Fruit fly (Drosophila melanogaster): ENCODE data around the gene Cfp1.

The Cfp1 gene

dm6 chrX:9305735-9306134 is 33.0 kb upstream of the Cfp1 start (continued):
- peak; percentile 78 for TF ChIP-seq CG10669 (GFP tag; optimal IDR thresholded peaks at IDR 0.05)
- peak; percentile 89 for TF ChIP-seq CG16779 (tag; optimal IDR thresholded peaks at IDR 0.05)
- TF ChIP-seq CG32006 (GFP tag; optimal IDR thresholded peaks at IDR 0.05): peak; percentile 74
- no peak for TF ChIP-seq Ets21C (GFP tag; optimal IDR thresholded peaks at IDR 0.05)
- TF ChIP-seq ss (GFP tag; optimal IDR thresholded peaks at IDR 0.05): peak; percentile 90 to 92
- peak; percentile 15 for TF ChIP-seq Hr38 (GFP tag; optimal IDR thresholded peaks at IDR 0.05)
- peak; percentile 55 for TF ChIP-seq Ets96B (tag; optimal IDR thresholded peaks at IDR 0.05)
- peak; percentile 56 for TF ChIP-seq Sox14 (GFP tag; optimal IDR thresholded peaks at IDR 0.05)
- peak; percentile 94 for TF ChIP-seq CG15336 (GFP tag; IDR thresholded peaks at IDR 0.05)
- TF ChIP-seq Gug (GFP tag; IDR thresholded peaks at IDR 0.05): peak; percentile 77
- peak; percentile 62 for TF ChIP-seq lz (GFP tag; optimal IDR thresholded peaks at IDR 0.05)
- TF ChIP-seq Hr4 (GFP tag; optimal IDR thresholded peaks at IDR 0.05): peak; percentile 64
- no peak for TF ChIP-seq cyc (GFP tag; optimal IDR thresholded peaks at IDR 0.05)
- peak; percentile 94 for TF ChIP-seq CG6854 (GFP tag; optimal IDR thresholded peaks at IDR 0.05)
- TF ChIP-seq acj6 (GFP tag; optimal IDR thresholded peaks at IDR 0.05): peak; percentile 7
- peak; percentile 83 for TF ChIP-seq Sox102F (GFP tag; optimal IDR thresholded peaks at IDR 0.05)
- TF ChIP-seq salr (GFP tag; optimal IDR thresholded peaks at IDR 0.05): peak; percentile 36 to 80
- TF ChIP-seq esn (GFP tag; optimal IDR thresholded peaks at IDR 0.05): peak; percentile 58
- peak; percentile 13 for TF ChIP-seq Eip93F (GFP tag; optimal IDR thresholded peaks at IDR 0.05)
- peak; percentile 48 for TF ChIP-seq fd59A (GFP tag; optimal IDR thresholded peaks at IDR 0.05)
- TF ChIP-seq Lpt (GFP tag; optimal IDR thresholded peaks at IDR 0.05): peak; percentile 92
- TF ChIP-seq fkh (GFP tag; optimal IDR thresholded peaks at IDR 0.05): no peak
- peak; percentile 54 for TF ChIP-seq CG6792 (GFP tag; optimal IDR thresholded peaks at IDR 0.05)
- peak; percentile 65 for TF ChIP-seq Eip75B (GFP tag; optimal IDR thresholded peaks at IDR 0.05)
- peak; percentile 80; the same call in 1 of the 2 replicates for TF ChIP-seq CG11294 (GFP tag; IDR thresholded peaks at IDR 0.05)
- no peak for TF ChIP-seq svp (GFP tag)
- TF ChIP-seq topi (GFP tag; optimal IDR thresholded peaks at IDR 0.05): peak; percentile 63
- TF ChIP-seq OdsH (GFP tag; optimal IDR thresholded peaks at IDR 0.05): peak; percentile 59
- TF ChIP-seq achi (GFP tag; optimal IDR thresholded peaks at IDR 0.05): peak; percentile 81

DNA sequence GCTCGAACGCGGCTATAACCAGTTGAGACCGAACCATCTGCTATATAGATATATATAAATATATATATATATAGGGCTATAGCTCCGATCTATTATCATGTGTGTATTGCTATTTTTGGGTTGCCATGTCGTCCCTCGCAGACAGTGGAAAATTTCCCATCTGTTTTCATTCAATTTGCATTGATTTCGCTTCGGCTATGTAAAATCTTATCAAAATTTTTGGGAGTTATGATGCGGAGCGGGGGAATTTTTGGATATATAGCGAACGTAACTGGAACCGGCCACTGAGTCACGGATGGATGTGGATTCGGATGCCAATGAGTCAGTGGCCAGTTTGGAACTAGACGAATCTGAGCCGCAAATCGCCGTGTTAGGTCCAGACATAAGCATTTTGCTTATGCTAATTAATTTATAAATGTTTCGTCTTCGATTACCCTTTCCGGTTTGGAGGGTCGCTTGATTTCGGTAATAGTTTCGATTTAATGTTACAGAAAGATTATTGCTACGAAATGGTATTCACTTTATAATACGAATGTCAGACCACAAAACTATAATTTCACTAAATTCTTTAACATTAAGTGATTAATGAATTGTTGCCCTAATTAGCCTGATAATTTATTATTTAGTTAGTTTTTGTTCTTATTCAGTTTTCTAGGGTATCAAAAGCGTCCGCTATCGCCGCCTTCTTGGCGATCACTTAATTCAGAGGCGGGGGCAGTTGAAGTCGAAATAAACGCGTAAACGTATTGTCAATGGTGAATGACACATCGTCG is 25.1 kb upstream of the Cfp1 start:
- TF ChIP-seq dac (GFP tag; optimal IDR thresholded peaks at IDR 0.05) (no peak), Eip78C (GFP tag) (peak; percentile 48), Hr4 (GFP tag; optimal IDR thresholded peaks at IDR 0.05) (no peak), Met (GFP tag; optimal IDR thresholded peaks at IDR 0.05) (peak; percentile 18), dsx (GFP tag; optimal IDR thresholded peaks at IDR 0.05; ENCODE audit: poor library complexity, severe bottlenecking) (no peak), lz (GFP tag; optimal IDR thresholded peaks at IDR 0.05) (peak; percentile 59), CG16779 (tag; optimal IDR thresholded peaks at IDR 0.05) (no peak), acj6 (GFP tag; optimal IDR thresholded peaks at IDR 0.05) (no peak), spab (GFP tag; optimal IDR thresholded peaks at IDR 0.05) (no peak), Ets21C (GFP tag; optimal IDR thresholded peaks at IDR 0.05) (peak; percentile 5), CG1621 (tag; optimal IDR thresholded peaks at IDR 0.05) (no peak), Sox102F (GFP tag; optimal IDR thresholded peaks at IDR 0.05) (peak; percentile 36), Hr38 (GFP tag; optimal IDR thresholded peaks at IDR 0.05) (no peak), CG3032 (tag; optimal IDR thresholded peaks at IDR 0.05) (no peak), CG10631 (GFP tag; optimal IDR thresholded peaks at IDR 0.05) (no peak), cyc (GFP tag; optimal IDR thresholded peaks at IDR 0.05) (no peak), Hr39 (GFP tag; optimal IDR thresholded peaks at IDR 0.05) (peak; percentile 18), vri (GFP tag; optimal IDR thresholded peaks at IDR 0.05) (peak; percentile 10), svp (GFP tag) (peak; percentile 14), CG8632 (GFP tag; optimal IDR thresholded peaks at IDR 0.05) (no peak), Smox (GFP tag; optimal IDR thresholded peaks at IDR 0.05) (peak; percentile 35), CG6792 (GFP tag; optimal IDR thresholded peaks at IDR 0.05) (no peak), topi (GFP tag; optimal IDR thresholded peaks at IDR 0.05) (peak; percentile 27), Blimp-1 (GFP tag; optimal IDR thresholded peaks at IDR 0.05) (no peak), CG3919 (GFP tag; optimal IDR thresholded peaks at IDR 0.05) (no peak), fd85E (GFP tag; optimal IDR thresholded peaks at IDR 0.05) (no peak), CG7368 (GFP tag; optimal IDR thresholded peaks at IDR 0.05) (no peak), CG6808 (GFP tag; optimal IDR thresholded peaks at IDR 0.05) (no peak), esn (GFP tag; optimal IDR thresholded peaks at IDR 0.05) (peak; percentile 46), CG10669 (GFP tag; optimal IDR thresholded peaks at IDR 0.05) (no peak), Eip93F (GFP tag; optimal IDR thresholded peaks at IDR 0.05) (no peak), CG6276 (GFP tag; optimal IDR thresholded peaks at IDR 0.05) (no peak)

Measured in whole organism, prepupa.